Fruit fly (Drosophila melanogaster) S2 (cell line): Measurements from ENCODE around the gene NFAT.

ENCODE experiments used
- CG8478 ChIP-seq: fragments of >200 bp; optimal IDR thresholded peaks from 2 replicates; lab custom pipeline; 2018
- CTCF ChIP-seq, 2 experiments: fragments of >200 bp; optimal IDR thresholded peaks; 2 replicates each; lab custom pipeline; 2018

DNA sequence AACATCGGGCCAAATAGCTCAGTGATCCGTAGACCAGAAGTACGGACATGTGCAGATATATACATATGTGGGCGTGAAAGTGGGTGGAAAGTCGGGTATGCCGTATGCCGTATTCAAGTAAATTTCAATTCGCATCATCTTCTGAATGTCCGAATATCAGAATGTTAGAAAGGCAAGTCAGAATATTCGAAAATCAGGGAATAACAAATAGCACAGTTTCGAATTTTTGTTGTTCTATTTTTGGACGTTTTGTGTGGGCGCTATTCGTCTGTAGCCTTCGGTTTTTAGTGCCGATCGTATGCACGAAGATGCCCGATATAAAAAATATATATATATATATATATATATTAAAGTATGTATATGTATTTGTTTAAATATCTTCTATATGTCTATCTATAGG is 20.0 kb upstream of the NFAT start:
- TF ChIP-seq CTCF (optimal IDR thresholded peaks at IDR 0.05; lab: Kevin White, UChicago) (no peak), CG8478 (no peak)
